Worm (Caenorhabditis elegans) whole organism, L1 larva: ENCODE measurements around the gene fbxa-144.

ENCODE experiments used
- C34B4.2 ChIP-seq: sonication (generic microtip); optimal IDR thresholded peaks from 2 replicates; lab custom pipeline; 2017; ENCODE audit warnings: mild to moderate bottlenecking, missing genetic modification characterization, missing compliant biosample characterization
- ceh-88 ChIP-seq: fragments of 200-800 bp; sonication (Bioruptor generic); IDR thresholded peaks from 2 replicates; pipeline ENCODE4 v1.3.6; 2022; ENCODE audit warnings: missing genetic modification characterization, missing compliant biosample characterization
- ceh-90 ChIP-seq: sonication (generic microtip); optimal IDR thresholded peaks from 2 replicates; lab custom pipeline; 2016; ENCODE audit warnings: missing genetic modification characterization, missing compliant biosample characterization
- fkh-8 ChIP-seq: sonication (generic microtip); optimal IDR thresholded peaks from 2 replicates; lab custom pipeline; 2016; ENCODE audit warnings: mild to moderate bottlenecking, missing genetic modification characterization, missing compliant biosample characterization
- fos-1 ChIP-seq: fragments of 150-350 bp; optimal IDR thresholded peaks from 2 replicates; lab custom pipeline; 2014; ENCODE audit warnings: missing biosample characterization, missing genetic modification characterization
- lin-15B ChIP-seq: fragments of 150-350 bp; sonication (generic microtip); optimal IDR thresholded peaks from 3 replicates; lab custom pipeline; 2014; ENCODE audit warnings: missing biosample characterization, missing genetic modification characterization
- lsy-2 ChIP-seq, 2 experiments: fragments of 150-350 bp; optimal IDR thresholded peaks; 2 replicates each; lab custom pipeline; 2014; ENCODE audit warnings: missing biosample characterization in 2 of 2, missing genetic modification characterization in 2 of 2
- mdl-1 ChIP-seq, 2 experiments: fragments of 150-350 bp; optimal IDR thresholded peaks; 2 replicates each; lab custom pipeline; 2014 to 2017; ENCODE audit warnings: missing biosample characterization in 2 of 2, missing genetic modification characterization in 2 of 2, inconsistent platforms in 1 of 2
- nhr-12 ChIP-seq: sonication (generic microtip); optimal IDR thresholded peaks from 2 replicates; lab custom pipeline; 2017; ENCODE audit warnings: missing biosample characterization, missing genetic modification characterization
- nhr-28 ChIP-seq: fragments of 150-350 bp; optimal IDR thresholded peaks from 2 replicates; lab custom pipeline; 2014; ENCODE audit warnings: missing biosample characterization, missing genetic modification characterization

ce11 chrV:16114237-16114636 is 18.4 kb downstream of the fbxa-144 start, which contains the start of gene srxa-16:
- no peak for TF ChIP-seq lsy-2 (tag; optimal IDR thresholded peaks at IDR 0.05; lab: Kevin White, UChicago)
- no peak for TF ChIP-seq C34B4.2 (tag; lab: Kevin White, UChicago)
- no peak for TF ChIP-seq fos-1 (tag; lab: Kevin White, UChicago)
- TF ChIP-seq nhr-28 (tag; lab: Kevin White, UChicago): no peak
- no peak for TF ChIP-seq mdl-1 (tag; optimal IDR thresholded peaks at IDR 0.05; lab: Kevin White, UChicago)
- TF ChIP-seq ceh-88: no peak
- TF ChIP-seq fkh-8 (tag; lab: Kevin White, UChicago): no peak
- no peak for TF ChIP-seq ceh-90 (tag; lab: Kevin White, UChicago)
- no peak for TF ChIP-seq lin-15B (tag; lab: Kevin White, UChicago)
- no peak for TF ChIP-seq nhr-12 (tag; lab: Kevin White, UChicago)
